Fruit fly (Drosophila melanogaster) whole organism, pupa: ENCODE measurements around the gene CG12003.
A peak's percentile ranks its signal among the peaks of the same experiment; 100 is the strongest.

Source experiments
- CG10348 ChIP-seq: fragments of 200-800 bp; sonication (Bioruptor generic); IDR thresholded peaks from 2 replicates; pipeline ENCODE4 v1.3.6; 2022; ENCODE audit warnings: missing biosample characterization, missing genetic modification characterization
- CG12605 ChIP-seq: fragments of 200-800 bp; sonication (Bioruptor generic); IDR thresholded peaks from 2 replicates; pipeline ENCODE4 v1.3.6; 2022; ENCODE audit warnings: missing biosample characterization, missing genetic modification characterization
- CG14655 ChIP-seq: fragments of 200-800 bp; sonication (Bioruptor generic); optimal IDR thresholded peaks from 3 replicates; lab custom pipeline; 2017; ENCODE audit warnings: mild to moderate bottlenecking, missing biosample characterization, missing genetic modification reagents, missing genetic modification characterization
- CG17806 ChIP-seq: fragments of 200-800 bp; sonication (Bioruptor generic); optimal IDR thresholded peaks from 2 replicates; lab custom pipeline; 2018; ENCODE audit warnings: missing biosample characterization, mild to moderate bottlenecking, missing genetic modification characterization, moderate library complexity
- CG9948 ChIP-seq: fragments of 200-800 bp; sonication (Bioruptor generic); optimal IDR thresholded peaks from 2 replicates; lab custom pipeline; 2018; ENCODE audit warnings: missing biosample characterization, mild to moderate bottlenecking, missing genetic modification characterization, moderate library complexity
- EcR ChIP-seq: fragments of 200-800 bp; sonication (Bioruptor generic); optimal IDR thresholded peaks from 3 replicates; lab custom pipeline; 2019; ENCODE audit warnings: missing biosample characterization, missing genetic modification characterization, mild to moderate bottlenecking, moderate library complexity, missing genetic modification reagents
- Ets98B ChIP-seq: fragments of 200-800 bp; sonication (Bioruptor generic); IDR thresholded peaks from 2 replicates; pipeline ENCODE4 v1.3.6; 2022; ENCODE audit warnings: missing biosample characterization, missing genetic modification characterization
- Pif1A ChIP-seq: fragments of 200-800 bp; sonication (Bioruptor generic); optimal IDR thresholded peaks from 3 replicates; lab custom pipeline; 2016; ENCODE audit warnings: missing biosample characterization, missing genetic modification characterization
- fd96Ca ChIP-seq: fragments of 200-800 bp; sonication (Bioruptor generic); IDR thresholded peaks from 3 replicates; pipeline ENCODE4 v1.3.6; 2022; ENCODE audit warnings: missing biosample characterization, missing genetic modification characterization

DNA sequence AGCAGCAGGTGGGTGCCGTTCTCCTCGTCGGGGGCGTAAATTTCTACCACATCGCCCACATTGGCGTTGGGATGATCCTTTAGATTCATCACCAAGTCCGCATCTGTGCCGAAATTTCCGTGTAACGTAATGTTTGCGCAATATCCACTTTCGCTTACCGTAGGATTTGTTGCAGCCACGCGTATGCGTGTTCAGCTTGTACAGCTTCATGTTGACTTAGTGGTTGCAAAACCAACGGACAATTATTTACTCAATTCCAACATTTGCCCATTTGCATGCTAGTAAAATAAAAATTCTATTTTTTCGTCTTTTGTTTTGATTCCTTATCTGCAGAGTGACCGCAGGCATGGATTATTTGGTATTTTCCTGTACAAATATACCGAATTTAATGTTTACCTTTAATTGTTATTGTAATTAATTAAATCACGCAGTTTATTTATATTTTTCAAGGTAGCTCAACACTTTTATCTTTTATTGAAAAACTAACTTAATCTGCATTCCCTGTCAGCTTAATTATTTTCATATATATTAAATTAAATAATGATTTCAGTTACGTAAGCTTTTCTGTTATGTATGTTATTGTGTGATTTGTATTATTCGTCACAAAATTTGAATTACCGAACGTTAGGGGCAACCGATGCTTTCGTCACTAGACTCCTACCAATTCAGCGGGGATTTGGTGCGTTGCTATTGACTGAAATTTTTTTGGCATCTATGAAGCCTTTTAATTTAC is 31.3 kb upstream of the CG12003 start, which contains the start of gene Iml1:
- TF ChIP-seq Pif1A (GFP tag; lab: Kevin White, UChicago) (no peak), CG17806 (tag; lab: Kevin White, UChicago) (no peak), CG9948 (tag; lab: Kevin White, UChicago) (no peak), fd96Ca (GFP tag; lab: Robert Waterston, UW) (no peak), CG14655 (GFP tag; lab: Kevin White, UChicago) (no peak), EcR (GFP tag; lab: Kevin White, UChicago) (no peak), CG10348 (GFP tag; lab: Robert Waterston, UW) (no peak), CG12605 (GFP tag; lab: Robert Waterston, UW) (no peak), Ets98B (GFP tag; lab: Robert Waterston, UW) (peak; percentile 38; the same call in 1 of the 2 replicates)
